Fruit fly (Drosophila melanogaster) whole organism, embryonic: ENCODE measurements around the gene CG13829.

Experiments
- Antp ChIP-seq: fragments of 200-800 bp; sonication (Bioruptor generic); optimal IDR thresholded peaks from 3 replicates; lab custom pipeline; 2016; ENCODE audit warnings: missing biosample characterization, missing genetic modification characterization
- BEAF-32 ChIP-seq: fragments of 200-800 bp; sonication (Bioruptor generic); optimal IDR thresholded peaks from 3 replicates; lab custom pipeline; 2017; ENCODE audit warnings: missing biosample characterization, missing genetic modification characterization, mild to moderate bottlenecking, moderate library complexity, missing genetic modification reagents
- CG10209 ChIP-seq: fragments of 200-800 bp; sonication (Bioruptor generic); optimal IDR thresholded peaks from 3 replicates; lab custom pipeline; 2017; ENCODE audit warnings: missing biosample characterization, mild to moderate bottlenecking, missing genetic modification characterization, missing genetic modification reagents
- CG10543 ChIP-seq: fragments of 200-800 bp; sonication (Bioruptor generic); optimal IDR thresholded peaks from 3 replicates; lab custom pipeline; 2017; ENCODE audit warnings: missing biosample characterization, mild to moderate bottlenecking, missing genetic modification characterization, moderate library complexity
- CG10565 ChIP-seq: fragments of 200-800 bp; sonication (Bioruptor generic); optimal IDR thresholded peaks from 3 replicates; lab custom pipeline; 2016; ENCODE audit warnings: missing biosample characterization, mild to moderate bottlenecking, missing genetic modification characterization
- CG10959 ChIP-seq: fragments of 200-800 bp; sonication (Bioruptor generic); IDR thresholded peaks from 2 replicates; pipeline ENCODE4 v1.3.6; 2022; ENCODE audit warnings: missing biosample characterization, missing genetic modification characterization
- CG14441 ChIP-seq: fragments of 200-800 bp; sonication (Bioruptor generic); IDR thresholded peaks from 2 replicates; pipeline ENCODE4 v1.3.6; 2022; ENCODE audit warnings: missing biosample characterization, missing genetic modification characterization
- CG15514 ChIP-seq: fragments of 200-800 bp; sonication (Bioruptor generic); optimal IDR thresholded peaks from 3 replicates; lab custom pipeline; 2017; ENCODE audit warnings: missing biosample characterization, missing genetic modification characterization, mild to moderate bottlenecking, moderate library complexity, missing genetic modification reagents
- CG17829 ChIP-seq: fragments of 200-800 bp; optimal IDR thresholded peaks from 2 replicates; lab custom pipeline; 2019; ENCODE audit warnings: missing biosample characterization, mild to moderate bottlenecking, missing genetic modification characterization, moderate library complexity
- CG18764 ChIP-seq: fragments of 200-800 bp; sonication (Bioruptor generic); optimal IDR thresholded peaks from 3 replicates; lab custom pipeline; 2016; ENCODE audit warnings: missing biosample characterization, missing genetic modification characterization
- CG30020 ChIP-seq: fragments of 200-800 bp; optimal IDR thresholded peaks from 2 replicates; lab custom pipeline; 2019; ENCODE audit warnings: missing biosample characterization, mild to moderate bottlenecking, missing genetic modification characterization, moderate library complexity
- CG34422 ChIP-seq: fragments of 200-800 bp; sonication (Bioruptor generic); IDR thresholded peaks from 3 replicates; pipeline ENCODE4 v1.3.6; 2022; ENCODE audit warnings: missing biosample characterization, missing genetic modification characterization
- CG3838 ChIP-seq: fragments of 200-800 bp; sonication (Bioruptor generic); optimal IDR thresholded peaks from 3 replicates; lab custom pipeline; 2016; ENCODE audit warnings: missing biosample characterization, missing genetic modification characterization
- CG4730 ChIP-seq: fragments of 200-800 bp; sonication (Bioruptor generic); IDR thresholded peaks from 2 replicates; pipeline ENCODE4 v1.3.6; 2022; ENCODE audit warnings: missing biosample characterization, missing genetic modification characterization
- CG4820 ChIP-seq: fragments of 200-800 bp; sonication (Bioruptor generic); optimal IDR thresholded peaks from 3 replicates; lab custom pipeline; 2016; ENCODE audit warnings: missing biosample characterization, missing genetic modification characterization
- CG7963 ChIP-seq: fragments of 200-800 bp; sonication (Bioruptor generic); IDR thresholded peaks from 3 replicates; pipeline ENCODE4 v1.3.6; 2022; ENCODE audit warnings: missing biosample characterization, missing genetic modification characterization; ENCODE audit not compliant: partially characterized antibody
- CG8290 ChIP-seq, 3 experiments: fragments of 200-800 bp; sonication (Bioruptor generic); optimal IDR thresholded peaks; 2 replicates each; lab custom pipeline; 2016 to 2019; ENCODE audit warnings: missing biosample characterization in 3 of 3, missing genetic modification characterization in 3 of 3, mild to moderate bottlenecking in 2 of 3, moderate library complexity in 1 of 3
- CG8765 ChIP-seq: fragments of 200-800 bp; sonication (Bioruptor generic); IDR thresholded peaks from 2 replicates; pipeline ENCODE4 v1.3.6; 2022; ENCODE audit warnings: missing biosample characterization, missing genetic modification characterization
- CG9727 ChIP-seq: fragments of 200-800 bp; sonication (Bioruptor generic); optimal IDR thresholded peaks from 3 replicates; lab custom pipeline; 2017; ENCODE audit warnings: missing biosample characterization, mild to moderate bottlenecking, missing genetic modification characterization
- Dref ChIP-seq: fragments of 200-800 bp; sonication (Bioruptor generic); IDR thresholded peaks from 2 replicates; pipeline ENCODE4 v1.3.6; 2022; ENCODE audit warnings: missing biosample characterization, missing genetic modification characterization
- GATAe ChIP-seq: fragments of 200-800 bp; sonication (Bioruptor generic); conservative IDR thresholded peaks from 2 replicates; pipeline ENCODE4 v1.3.6; 2022; ENCODE audit warnings: missing biosample characterization, missing genetic modification characterization
- HmgD ChIP-seq: fragments of 200-800 bp; sonication (Bioruptor generic); optimal IDR thresholded peaks from 3 replicates; lab custom pipeline; 2016; ENCODE audit warnings: missing biosample characterization, missing genetic modification characterization
- MESR4 ChIP-seq: fragments of 200-800 bp; sonication (Bioruptor generic); optimal IDR thresholded peaks from 2 replicates; lab custom pipeline; 2018; ENCODE audit warnings: missing biosample characterization, mild to moderate bottlenecking, missing genetic modification characterization, moderate library complexity
- MTF-1 ChIP-seq: fragments of 200-800 bp; sonication (Bioruptor generic); optimal IDR thresholded peaks from 2 replicates; lab custom pipeline; 2018; ENCODE audit warnings: missing biosample characterization, mild to moderate bottlenecking, missing genetic modification characterization, borderline replicate concordance
- NFAT ChIP-seq: fragments of 200-800 bp; sonication (Bioruptor generic); IDR thresholded peaks from 2 replicates; pipeline ENCODE4 v1.3.6; 2022; ENCODE audit warnings: missing biosample characterization, missing genetic modification characterization
- YL-1 ChIP-seq: fragments of 200-800 bp; sonication (Bioruptor generic); optimal IDR thresholded peaks from 3 replicates; lab custom pipeline; 2017; ENCODE audit warnings: missing biosample characterization, mild to moderate bottlenecking, missing genetic modification characterization
- ac ChIP-seq: fragments of 200-800 bp; sonication (Bioruptor generic); optimal IDR thresholded peaks from 3 replicates; lab custom pipeline; 2017; ENCODE audit warnings: missing biosample characterization, mild to moderate bottlenecking, missing genetic modification characterization
- bbx ChIP-seq: fragments of 200-800 bp; sonication (Bioruptor generic); IDR thresholded peaks from 2 replicates; pipeline ENCODE4 v1.3.6; 2022; ENCODE audit warnings: missing biosample characterization, missing genetic modification characterization; ENCODE audit not compliant: partially characterized antibody
- cas ChIP-seq: fragments of 200-800 bp; sonication (Bioruptor generic); IDR thresholded peaks from 2 replicates; pipeline ENCODE4 v1.3.6; 2022; ENCODE audit warnings: missing biosample characterization, missing genetic modification characterization
- ci ChIP-seq: fragments of 200-800 bp; sonication (Bioruptor generic); IDR thresholded peaks from 3 replicates; pipeline ENCODE4 v1.3.6; 2022; ENCODE audit warnings: missing biosample characterization, missing genetic modification characterization
- croc ChIP-seq: fragments of 200-800 bp; sonication (Bioruptor generic); conservative IDR thresholded peaks from 3 replicates; pipeline ENCODE4 v1.3.6; 2022; ENCODE audit warnings: missing biosample characterization, missing genetic modification characterization
- dm ChIP-seq: fragments of 200-800 bp; sonication (Bioruptor generic); optimal IDR thresholded peaks from 3 replicates; lab custom pipeline; 2016; ENCODE audit warnings: missing biosample characterization, missing genetic modification characterization
- gcm2 ChIP-seq: fragments of 200-800 bp; sonication (Bioruptor generic); optimal IDR thresholded peaks from 2 replicates; lab custom pipeline; 2016; ENCODE audit warnings: missing biosample characterization, missing genetic modification characterization
- jigr1 ChIP-seq: fragments of 200-800 bp; sonication (Bioruptor generic); IDR thresholded peaks from 3 replicates; pipeline ENCODE4 v1.3.6; 2022; ENCODE audit warnings: missing biosample characterization, missing genetic modification characterization
- kah ChIP-seq: fragments of 200-800 bp; sonication (Bioruptor generic); optimal IDR thresholded peaks from 2 replicates; lab custom pipeline; 2018; ENCODE audit warnings: missing biosample characterization, mild to moderate bottlenecking, missing genetic modification characterization
- kni ChIP-seq: fragments of 200-800 bp; sonication (Bioruptor generic); optimal IDR thresholded peaks from 3 replicates; lab custom pipeline; 2017; ENCODE audit warnings: mild to moderate bottlenecking, missing biosample characterization, missing genetic modification reagents, missing genetic modification characterization
- knrl ChIP-seq: fragments of 200-800 bp; sonication (Bioruptor generic); IDR thresholded peaks from 3 replicates; pipeline ENCODE4 v1.3.6; 2022; ENCODE audit warnings: missing biosample characterization, missing genetic modification characterization; ENCODE audit not compliant: partially characterized antibody
- lmd ChIP-seq: fragments of 200-800 bp; sonication (Bioruptor generic); IDR thresholded peaks from 2 replicates; pipeline ENCODE4 v1.3.6; 2022; ENCODE audit warnings: missing biosample characterization, missing genetic modification characterization
- lola ChIP-seq, 3 experiments: fragments of >200 bp in 2 of 3; fragments of 200-800 bp in 1 of 3; sonication (Bioruptor generic) in 1 of 3; optimal IDR thresholded peaks; 2 replicates each; lab custom pipeline; 2017 to 2019; ENCODE audit warnings: missing biosample characterization in 3 of 3, missing genetic modification characterization in 3 of 3, mild to moderate bottlenecking in 1 of 3, moderate library complexity in 1 of 3
- mam ChIP-seq: fragments of 200-800 bp; sonication (Bioruptor generic); optimal IDR thresholded peaks from 3 replicates; lab custom pipeline; 2016; ENCODE audit warnings: missing biosample characterization, missing genetic modification characterization
- pan ChIP-seq, 4 experiments: fragments of >200 bp in 3 of 4; fragments of 200-800 bp in 1 of 4; sonication (Bioruptor generic) in 1 of 4; optimal IDR thresholded peaks in 3 of 4; IDR thresholded peaks in 1 of 4; 2 replicates each; pipeline versions ENCODE4 v1.3.6 to Lab custom; 2017 to 2022; ENCODE audit warnings: missing biosample characterization in 2 of 4, missing genetic modification characterization in 2 of 4, mixed read lengths in 1 of 4
- pnt ChIP-seq: fragments of 200-800 bp; sonication (Bioruptor generic); optimal IDR thresholded peaks from 3 replicates; lab custom pipeline; 2016; ENCODE audit warnings: missing biosample characterization, missing genetic modification characterization
- slp2 ChIP-seq: fragments of 200-800 bp; sonication (Bioruptor generic); optimal IDR thresholded peaks from 2 replicates; lab custom pipeline; 2016; ENCODE audit warnings: missing biosample characterization, missing genetic modification characterization
- wek ChIP-seq: fragments of 200-800 bp; sonication (Bioruptor generic); optimal IDR thresholded peaks from 3 replicates; lab custom pipeline; 2018; ENCODE audit warnings: missing biosample characterization, mild to moderate bottlenecking, missing genetic modification characterization, moderate library complexity
- wor ChIP-seq: fragments of 200-800 bp; sonication (Bioruptor generic); IDR thresholded peaks from 2 replicates; pipeline ENCODE4 v1.3.6; 2022; ENCODE audit warnings: missing biosample characterization, missing genetic modification characterization

CG13829 gene

DNA sequence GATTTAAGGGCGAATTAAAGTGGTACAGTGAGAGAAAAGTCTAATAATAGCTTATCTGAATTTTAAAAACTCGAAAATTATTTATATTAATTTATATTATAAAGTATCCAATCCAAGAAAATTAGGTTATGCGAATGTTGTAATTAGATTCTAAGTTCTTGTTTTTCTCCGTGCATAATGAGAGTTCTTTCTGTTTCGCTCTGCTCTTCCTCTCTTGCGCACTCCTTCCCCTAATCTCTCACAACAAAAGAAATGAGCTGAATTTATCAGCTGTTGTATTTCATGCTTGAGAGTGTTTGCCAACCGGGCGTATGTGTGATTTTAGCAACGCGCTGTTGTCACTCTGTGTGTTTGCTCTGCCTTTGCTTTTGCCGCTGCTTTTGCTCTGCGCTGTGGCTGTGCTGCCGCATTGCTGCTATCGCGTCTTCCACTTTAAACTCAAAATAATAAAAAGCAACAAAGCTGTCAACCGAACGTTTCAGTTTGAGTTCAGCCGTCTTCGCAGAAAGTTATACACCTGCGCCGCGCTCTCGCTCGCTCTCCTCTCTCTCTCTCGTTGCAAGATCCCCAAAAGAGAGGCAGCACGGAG lies 12.3 kb upstream of the CG13829 start, which contains the start of gene CG46310 (continued):
- TF ChIP-seq CG14441 (peak; percentile 77), CG10209 (GFP tag; lab: Kevin White, UChicago) (peak; percentile 65), pan (optimal IDR thresholded peaks at IDR 0.05; lab: Kevin White, UChicago) (no peak), pan (GFP tag; optimal IDR thresholded peaks at IDR 0.05 in 1 of 2, IDR thresholded peaks at IDR 0.05 in 1 of 2) (peak in 1 of 2 experiments; percentile 92), CG9727 (GFP tag; lab: Kevin White, UChicago) (peak; percentile 73), CG10565 (GFP tag; lab: Kevin White, UChicago) (no peak), lola (GFP tag; optimal IDR thresholded peaks at IDR 0.05; lab: Kevin White, UChicago) (no peak), CG4730 (GFP tag; lab: Robert Waterston, UW) (peak; percentile 63), dm (GFP tag; lab: Kevin White, UChicago) (no peak), CG10543 (GFP tag; lab: Kevin White, UChicago) (peak; percentile 62), CG4820 (GFP tag; lab: Kevin White, UChicago) (peak; percentile 25), CG34422 (GFP tag; lab: Robert Waterston, UW) (no peak), NFAT (GFP tag; lab: Robert Waterston, UW) (peak; percentile 80), wek (GFP tag; lab: Kevin White, UChicago) (peak; percentile 41), MESR4 (GFP tag; lab: Kevin White, UChicago) (no peak), Antp (GFP tag; lab: Kevin White, UChicago) (no peak), BEAF-32 (GFP tag; lab: Kevin White, UChicago) (no peak), ac (GFP tag; lab: Kevin White, UChicago) (no peak), lmd (GFP tag; lab: Robert Waterston, UW) (peak; percentile 89), CG30020 (tag; lab: Kevin White, UChicago) (no peak), kah (GFP tag; lab: Kevin White, UChicago) (no peak), CG15514 (peak; percentile 55), CG7963 (no peak), pnt (GFP tag; lab: Kevin White, UChicago) (no peak), CG8765 (GFP tag; lab: Robert Waterston, UW) (no peak), CG8290 (GFP tag; optimal IDR thresholded peaks at IDR 0.05; lab: Kevin White, UChicago) (peak; percentile 41), CG8290 (tag; optimal IDR thresholded peaks at IDR 0.05; lab: Kevin White, UChicago) (peak in 1 of 2 experiments; percentile 67), cas (GFP tag; lab: Robert Waterston, UW) (no peak), gcm2 (GFP tag; lab: Kevin White, UChicago) (no peak), CG17829 (peak; percentile 82), GATAe (GFP tag; lab: Robert Waterston, UW) (no peak), CG18764 (GFP tag; lab: Kevin White, UChicago) (peak; percentile 44), CG10959 (GFP tag; lab: Robert Waterston, UW) (peak; percentile 53; the same call in 1 of the 2 replicates), croc (GFP tag; lab: Robert Waterston, UW) (peak; percentile 67), mam (peak; percentile 55), jigr1 (GFP tag; lab: Robert Waterston, UW) (peak; percentile 56; the same call in 1 of the 3 replicates), YL-1 (GFP tag; lab: Kevin White, UChicago) (no peak), ci (GFP tag; lab: Robert Waterston, UW) (peak; percentile 56), slp2 (GFP tag; lab: Kevin White, UChicago) (no peak), CG3838 (no peak), Dref (GFP tag; lab: Robert Waterston, UW) (no peak; the same call in 1 of the 2 replicates), wor (GFP tag; lab: Robert Waterston, UW) (peak; percentile 41; the same call in 1 of the 2 replicates), kni (GFP tag; lab: Kevin White, UChicago) (no peak), MTF-1 (peak; percentile 56), bbx (GFP tag; lab: Robert Waterston, UW) (peak; percentile 49; the same call in 1 of the 2 replicates), HmgD (no peak), knrl (no peak)
